Worm (Caenorhabditis elegans) whole organism, L2 larva: ENCODE measurements around the gene srd-19.

ENCODE experiments used
- Y55F3AM.14 ChIP-seq: fragments of 200-800 bp; sonication (Bioruptor generic); optimal IDR thresholded peaks from 2 replicates; lab custom pipeline; 2018; ENCODE audit warnings: mild to moderate bottlenecking, missing genetic modification characterization, missing compliant biosample characterization
- egl-27 ChIP-seq: sonication (generic microtip); optimal IDR thresholded peaks from 3 replicates; lab custom pipeline; 2017; ENCODE audit warnings: missing biosample characterization, missing genetic modification reagents, missing genetic modification characterization
- mdl-1 ChIP-seq, 2 experiments: fragments of 150-350 bp in 1 of 2; sonication (generic microtip) in 1 of 2; optimal IDR thresholded peaks; 2 replicates each; lab custom pipeline; 2017; ENCODE audit warnings: missing biosample characterization in 2 of 2, missing genetic modification characterization in 2 of 2

DNA sequence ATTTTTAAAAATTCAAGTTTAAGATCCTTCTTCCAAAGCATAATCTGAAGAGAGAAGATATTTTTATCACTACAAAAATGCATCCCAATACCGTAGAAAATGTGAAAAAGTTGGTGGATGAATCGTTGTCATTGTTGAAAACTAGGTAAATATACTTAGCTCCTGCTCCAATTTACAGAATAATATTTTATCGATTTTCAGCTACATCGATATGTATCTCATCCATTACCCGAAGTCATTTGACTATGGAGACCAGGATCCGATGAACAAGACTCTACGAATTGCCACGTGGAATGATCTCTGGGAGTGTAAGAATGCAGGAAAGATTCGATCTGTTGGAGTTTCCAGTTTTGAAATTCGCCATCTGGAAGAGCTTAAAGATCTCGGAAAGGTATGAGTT lies 20.1 kb downstream of the srd-19 start:
- TF ChIP-seq Y55F3AM.14 (GFP tag; lab: Kevin White, UChicago) (no peak), mdl-1 (tag; optimal IDR thresholded peaks at IDR 0.05; lab: Kevin White, UChicago) (no peak), egl-27 (tag; lab: Kevin White, UChicago) (no peak)
